Worm (Caenorhabditis elegans) whole organism, L4 larva: ENCODE data around the gene tmem-258.

Experiments
- D1046.2 ChIP-seq: fragments of 200-800 bp; sonication (Bioruptor generic); IDR thresholded peaks from 2 replicates; pipeline ENCODE4 v1.3.6; 2022; ENCODE audit warnings: missing genetic modification characterization, missing compliant biosample characterization
- F44E2.7 ChIP-seq: fragments of 200-800 bp; sonication (Bioruptor generic); IDR thresholded peaks from 2 replicates; pipeline ENCODE4 v2.1.2; 2022; ENCODE audit warnings: missing genetic modification characterization, missing compliant biosample characterization
- T26A8.4 ChIP-seq: fragments of 200-800 bp; sonication (Bioruptor generic); IDR thresholded peaks from 2 replicates; pipeline ENCODE4 v1.3.6; 2022; ENCODE audit warnings: missing genetic modification characterization, missing compliant biosample characterization
- Y105C5A.15 ChIP-seq: fragments of 200-800 bp; sonication (Bioruptor generic); IDR thresholded peaks from 2 replicates; pipeline ENCODE4 v1.3.6; 2022; ENCODE audit warnings: missing genetic modification characterization, missing compliant biosample characterization
- Y5F2A.4 ChIP-seq: fragments of 200-800 bp; sonication (Bioruptor generic); optimal IDR thresholded peaks from 2 replicates; lab custom pipeline; 2018; ENCODE audit warnings: mild to moderate bottlenecking, missing genetic modification characterization, missing compliant biosample characterization
- ZK337.2 ChIP-seq: fragments of 200-800 bp; sonication (Bioruptor generic); IDR thresholded peaks from 2 replicates; pipeline ENCODE4 v1.3.6; 2022; ENCODE audit warnings: missing genetic modification reagents, missing genetic modification characterization, missing compliant biosample characterization
- aha-1 ChIP-seq: fragments of 150-350 bp; peaks from one replicate; lab custom pipeline; 2014; ENCODE audit warnings: missing biosample characterization, missing genetic modification characterization
- aly-2 ChIP-seq: sonication (generic microtip); optimal IDR thresholded peaks from 2 replicates; lab custom pipeline; 2018; ENCODE audit warnings: missing biosample characterization, missing genetic modification characterization
- arid-1 ChIP-seq: fragments of 200-800 bp; sonication (Bioruptor generic); conservative IDR thresholded peaks from 2 replicates; pipeline ENCODE4 v1.3.6; 2022; ENCODE audit warnings: missing genetic modification reagents, missing genetic modification characterization, missing compliant biosample characterization
- attf-4 ChIP-seq: sonication (generic microtip); optimal IDR thresholded peaks from 3 replicates; lab custom pipeline; 2017; ENCODE audit warnings: missing biosample characterization, missing genetic modification characterization
- ceh-32 ChIP-seq: sonication (generic microtip); optimal IDR thresholded peaks from 2 replicates; lab custom pipeline; 2016; ENCODE audit warnings: mild to moderate bottlenecking, missing genetic modification characterization, missing compliant biosample characterization; ENCODE audit not compliant: poor library complexity
- cey-2 ChIP-seq: sonication (generic microtip); optimal IDR thresholded peaks from 3 replicates; lab custom pipeline; 2017; ENCODE audit warnings: missing genetic modification characterization, mild to moderate bottlenecking, missing compliant biosample characterization, antibody characterized with exemption, borderline replicate concordance; ENCODE audit not compliant: insufficient read depth
- daf-16 ChIP-seq, 3 experiments: sonication (generic microtip); optimal IDR thresholded peaks; 2 replicates each; lab custom pipeline; 2016 to 2017; ENCODE audit warnings: missing genetic modification characterization in 3 of 3, missing genetic modification reagents in 3 of 3, mild to moderate bottlenecking in 2 of 3, missing compliant biosample characterization in 2 of 3, missing biosample characterization in 1 of 3, moderate library complexity in 1 of 3
- daf-8 ChIP-seq: fragments of 200-800 bp; sonication (Bioruptor generic); IDR thresholded peaks from 2 replicates; pipeline ENCODE4 v1.3.6; 2022; ENCODE audit warnings: missing genetic modification characterization, missing compliant biosample characterization
- dmd-6 ChIP-seq: fragments of 200-800 bp; sonication (Bioruptor generic); IDR thresholded peaks from 2 replicates; pipeline ENCODE4 v1.3.6; 2022; ENCODE audit warnings: missing genetic modification reagents, missing genetic modification characterization, missing compliant biosample characterization
- dpl-1 ChIP-seq: fragments of 150-350 bp; optimal IDR thresholded peaks from 2 replicates; lab custom pipeline; 2014; ENCODE audit warnings: missing biosample characterization, missing genetic modification reagents, missing genetic modification characterization
- dve-1 ChIP-seq: sonication (generic microtip); optimal IDR thresholded peaks from 2 replicates; lab custom pipeline; 2017; ENCODE audit warnings: antibody characterized with exemption, mild to moderate bottlenecking, missing genetic modification characterization, missing compliant biosample characterization; ENCODE audit not compliant: insufficient read depth
- hif-1 ChIP-seq, 2 experiments: sonication (generic microtip); optimal IDR thresholded peaks; 2 replicates each; lab custom pipeline; 2016 to 2017; ENCODE audit warnings: missing compliant biosample characterization in 2 of 2, missing genetic modification characterization in 2 of 2, missing genetic modification reagents in 2 of 2, missing genotype in 2 of 2, mild to moderate bottlenecking in 1 of 2
- hlh-11 ChIP-seq: fragments of 200-800 bp; sonication (Bioruptor generic); optimal IDR thresholded peaks from 2 replicates; lab custom pipeline; 2018; ENCODE audit warnings: mild to moderate bottlenecking, missing genetic modification characterization, missing compliant biosample characterization
- hlh-30 ChIP-seq: sonication (generic microtip); optimal IDR thresholded peaks from 2 replicates; lab custom pipeline; 2017; ENCODE audit warnings: antibody characterized with exemption, mild to moderate bottlenecking, missing genetic modification characterization, missing compliant biosample characterization; ENCODE audit not compliant: insufficient read depth
- lin-1 ChIP-seq: fragments of 200-800 bp; sonication (Bioruptor generic); IDR thresholded peaks from 2 replicates; pipeline ENCODE4 v1.3.6; 2022; ENCODE audit warnings: missing genetic modification reagents, missing genetic modification characterization, missing compliant biosample characterization
- lin-13 ChIP-seq: fragments of 150-350 bp; optimal IDR thresholded peaks from 2 replicates; lab custom pipeline; 2014; ENCODE audit warnings: missing biosample characterization, missing genetic modification reagents, missing genetic modification characterization
- lin-15B ChIP-seq: fragments of 150-350 bp; sonication (generic microtip); optimal IDR thresholded peaks from 3 replicates; lab custom pipeline; 2014; ENCODE audit warnings: missing biosample characterization, missing genetic modification characterization
- lir-3 ChIP-seq: sonication (generic microtip); optimal IDR thresholded peaks from 2 replicates; lab custom pipeline; 2016; ENCODE audit warnings: mild to moderate bottlenecking, missing genetic modification characterization, missing compliant biosample characterization
- mep-1 ChIP-seq: fragments of 150-350 bp; sonication (generic microtip); optimal IDR thresholded peaks from 3 replicates; lab custom pipeline; 2014; ENCODE audit warnings: missing biosample characterization, missing genetic modification characterization
- mes-2 ChIP-seq: sonication (generic microtip); optimal IDR thresholded peaks from 2 replicates; lab custom pipeline; 2016; ENCODE audit warnings: missing genotype, mild to moderate bottlenecking, missing genetic modification characterization, missing compliant biosample characterization; ENCODE audit not compliant: poor library complexity, severe bottlenecking
- mxl-3 ChIP-seq: fragments of 200-800 bp; sonication (Bioruptor generic); optimal IDR thresholded peaks from 2 replicates; lab custom pipeline; 2018; ENCODE audit warnings: mild to moderate bottlenecking, missing genetic modification characterization, missing compliant biosample characterization
- nhr-10 ChIP-seq: fragments of 150-350 bp; optimal IDR thresholded peaks from 2 replicates; lab custom pipeline; 2014; ENCODE audit warnings: missing biosample characterization, missing genetic modification characterization
- nhr-102 ChIP-seq: sonication (generic microtip); optimal IDR thresholded peaks from 2 replicates; lab custom pipeline; 2016; ENCODE audit warnings: mild to moderate bottlenecking, missing genetic modification characterization, moderate library complexity, missing compliant biosample characterization
- nhr-28 ChIP-seq: fragments of 150-350 bp; optimal IDR thresholded peaks from 2 replicates; lab custom pipeline; 2014; ENCODE audit warnings: missing biosample characterization, missing genetic modification characterization
- nhr-41 ChIP-seq: fragments of 200-800 bp; sonication (Bioruptor generic); IDR thresholded peaks from 2 replicates; pipeline ENCODE4 v1.3.6; 2022; ENCODE audit warnings: missing genetic modification reagents, missing genetic modification characterization, missing compliant biosample characterization
- nhr-6 ChIP-seq: fragments of 150-350 bp; optimal IDR thresholded peaks from 2 replicates; lab custom pipeline; 2014; ENCODE audit warnings: missing biosample characterization, missing genetic modification characterization
- nhr-77 ChIP-seq: fragments of 150-350 bp; optimal IDR thresholded peaks from 2 replicates; lab custom pipeline; 2014; ENCODE audit warnings: missing biosample characterization, missing genetic modification characterization
- pqm-1 ChIP-seq: sonication (generic microtip); optimal IDR thresholded peaks from 2 replicates; lab custom pipeline; 2017; ENCODE audit warnings: missing biosample characterization, missing genetic modification characterization
- rbr-2 ChIP-seq: sonication (generic microtip); optimal IDR thresholded peaks from 2 replicates; lab custom pipeline; 2016; ENCODE audit warnings: missing genotype, missing genetic modification characterization, missing compliant biosample characterization
- set-16 ChIP-seq: fragments of 200-800 bp; sonication (Bioruptor generic); IDR thresholded peaks from 2 replicates; pipeline ENCODE4 v1.3.6; 2022; ENCODE audit warnings: missing genetic modification reagents, missing genetic modification characterization, missing compliant biosample characterization
- snpc-1.2 ChIP-seq: fragments of 200-800 bp; sonication (Bioruptor generic); IDR thresholded peaks from 2 replicates; pipeline ENCODE4 v1.3.6; 2022; ENCODE audit warnings: missing genetic modification reagents, missing genetic modification characterization, missing compliant biosample characterization
- snpc-4 ChIP-seq: fragments of 150-350 bp; optimal IDR thresholded peaks from 2 replicates; lab custom pipeline; 2014; ENCODE audit warnings: missing biosample characterization, missing genetic modification characterization
- spr-1 ChIP-seq: sonication (generic microtip); optimal IDR thresholded peaks from 2 replicates; lab custom pipeline; 2016; ENCODE audit warnings: mild to moderate bottlenecking, missing genetic modification characterization, missing compliant biosample characterization
- spr-3 ChIP-seq: fragments of 200-800 bp; sonication (Bioruptor generic); optimal IDR thresholded peaks from 2 replicates; lab custom pipeline; 2018; ENCODE audit warnings: mild to moderate bottlenecking, missing genetic modification characterization, missing compliant biosample characterization
- tra-1 ChIP-seq: fragments of 200-800 bp; sonication (Bioruptor generic); IDR thresholded peaks from 2 replicates; pipeline ENCODE4 v1.3.6; 2022; ENCODE audit warnings: missing genetic modification reagents, missing genetic modification characterization, missing compliant biosample characterization
- unc-130 ChIP-seq: sonication (generic microtip); optimal IDR thresholded peaks from 2 replicates; lab custom pipeline; 2016; ENCODE audit warnings: missing genetic modification reagents, missing genetic modification characterization, missing compliant biosample characterization
- unc-62 ChIP-seq, 3 experiments: fragments of 150-350 bp in 1 of 3; sonication (generic microtip); optimal IDR thresholded peaks in 2 of 3; peaks in 1 of 3; 1 replicate in 1 of 3; 2 replicates in 2 of 3; lab custom pipeline; 2014 to 2017; ENCODE audit warnings: missing biosample characterization in 3 of 3, missing genetic modification characterization in 3 of 3, missing genetic modification reagents in 3 of 3, missing genotype in 1 of 3
- zfp-2 ChIP-seq: sonication (generic microtip); optimal IDR thresholded peaks from 2 replicates; lab custom pipeline; 2016; ENCODE audit warnings: mild to moderate bottlenecking, missing genetic modification characterization, missing compliant biosample characterization
- zfp-3 ChIP-seq: fragments of 200-800 bp; sonication (Bioruptor generic); conservative IDR thresholded peaks from 2 replicates; pipeline ENCODE4 v1.3.6; 2022; ENCODE audit warnings: missing genetic modification reagents, missing genetic modification characterization, missing compliant biosample characterization
- zip-2 ChIP-seq: fragments of 150-350 bp; optimal IDR thresholded peaks from 2 replicates; lab custom pipeline; 2014; ENCODE audit warnings: missing biosample characterization, missing genetic modification characterization
- ztf-11 ChIP-seq: fragments of 150-350 bp; optimal IDR thresholded peaks from 2 replicates; lab custom pipeline; 2014; ENCODE audit warnings: missing biosample characterization, missing genetic modification characterization

Gene tmem-258

DNA sequence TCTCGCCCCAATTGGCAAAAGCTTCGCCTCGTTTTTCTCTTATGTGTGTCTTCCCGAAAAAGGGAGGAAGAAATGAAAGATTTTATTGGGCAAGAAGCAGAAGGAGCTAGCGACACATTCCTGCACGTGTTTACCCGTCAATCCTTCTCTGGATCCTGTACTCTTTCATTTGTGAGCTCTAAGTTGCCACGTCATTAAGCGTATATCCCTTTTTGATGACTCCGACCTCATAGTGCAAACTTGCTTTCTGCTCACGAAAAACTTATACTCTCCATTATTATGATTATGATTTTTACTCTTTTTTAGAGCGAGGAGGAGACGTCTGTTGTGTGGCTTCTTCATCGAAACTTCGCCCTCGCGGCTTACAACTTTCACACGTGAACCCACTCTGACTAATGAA is 9.3 kb downstream of the tmem-258 start, which contains the start of gene F27B10.1:
TSS of gene F27B10.1 (plus strand) at position 301 of the 400 bp plus-strand sequence.
- TF ChIP-seq lir-3 (tag; lab: Kevin White, UChicago) = no peak
- no peak for TF ChIP-seq lin-13 (GFP tag; lab: Kevin White, UChicago)
- TF ChIP-seq mep-1 (tag; lab: Kevin White, UChicago) = no peak
- no peak for TF ChIP-seq nhr-102 (tag; lab: Kevin White, UChicago)
- TF ChIP-seq nhr-6 = no peak
- TF ChIP-seq mxl-3 = no peak
- TF ChIP-seq D1046.2 (GFP tag; lab: Robert Waterston, UW) = no peak
- no peak for TF ChIP-seq spr-3
- TF ChIP-seq aly-2 (tag; lab: Kevin White, UChicago) = no peak
- TF ChIP-seq arid-1 (GFP tag; lab: Robert Waterston, UW) = no peak
- no peak for TF ChIP-seq snpc-1.2
- TF ChIP-seq ceh-32 (tag; lab: Kevin White, UChicago) = no peak

ce11 chrV:7075646-7076045 is 12.7 kb downstream of the tmem-258 start, which contains the start of gene npa-1:
Gene npa-1, plus strand, starts transcription at chrV:7075787.
- TF ChIP-seq mxl-3 (peak; percentile 19), Y105C5A.15 (GFP tag; lab: Robert Waterston, UW) (no peak), nhr-28 (tag; lab: Kevin White, UChicago) (peak; percentile 75), ztf-11 (tag; lab: Kevin White, UChicago) (no peak), dve-1 (tag; lab: Kevin White, UChicago) (peak; percentile 26), F44E2.7 (GFP tag; lab: Robert Waterston, UW) (no peak), nhr-77 (tag; lab: Kevin White, UChicago) (peak; percentile 13), cey-2 (tag; lab: Kevin White, UChicago) (no peak), lin-15B (no peak), zfp-2 (tag; lab: Kevin White, UChicago) (no peak), Y5F2A.4 (GFP tag; lab: Kevin White, UChicago) (no peak), attf-4 (tag; lab: Kevin White, UChicago) (no peak), dmd-6 (GFP tag; lab: Robert Waterston, UW) (peak; percentile 43), zip-2 (no peak), dpl-1 (GFP tag; lab: Kevin White, UChicago) (no peak), snpc-4 (tag; lab: Kevin White, UChicago) (no peak), hlh-11 (tag; lab: Kevin White, UChicago) (peak; percentile 61), nhr-41 (no peak), T26A8.4 (no peak), unc-130 (GFP tag; lab: Kevin White, UChicago) (no peak), set-16 (GFP tag; lab: Robert Waterston, UW) (no peak), pqm-1 (tag; lab: Kevin White, UChicago) (peak; percentile 60), daf-16 (GFP tag; optimal IDR thresholded peaks at IDR 0.05; lab: Kevin White, UChicago) (no peak), daf-16 (tag; optimal IDR thresholded peaks at IDR 0.05; lab: Kevin White, UChicago) (peak; percentile 51), lin-1 (0 out of 2 replicates have a peak, but pooled peaks have one; percentile 18), zfp-3 (no peak), nhr-102 (tag; lab: Kevin White, UChicago) (peak; percentile 5), mes-2 (tag; lab: Kevin White, UChicago) (peak; percentile 18)

ce11 chrV:7076161-7076560 is 13.2 kb downstream of the tmem-258 start:
- TF ChIP-seq Y5F2A.4 (GFP tag; lab: Kevin White, UChicago) (no peak), nhr-10 (tag; lab: Kevin White, UChicago) (no peak), nhr-6 (no peak), unc-62 (GFP tag; optimal IDR thresholded peaks at IDR 0.05 in 1 of 2; lab: Kevin White, UChicago) (peak in 1 of 2 experiments; percentile 26), unc-62 (tag; optimal IDR thresholded peaks at IDR 0.05; lab: Kevin White, UChicago) (no peak), spr-1 (tag; lab: Kevin White, UChicago) (no peak), daf-8 (GFP tag; lab: Robert Waterston, UW) (no peak), aha-1 (tag; lab: Kevin White, UChicago) (peak; percentile 91), dve-1 (tag; lab: Kevin White, UChicago) (peak; percentile 60), rbr-2 (tag; lab: Kevin White, UChicago) (no peak), nhr-77 (tag; lab: Kevin White, UChicago) (peak; percentile 33), hif-1 (tag; optimal IDR thresholded peaks at IDR 0.05; lab: Kevin White, UChicago) (peak in 1 of 2 experiments; percentile 25), ZK337.2 (GFP tag; lab: Robert Waterston, UW) (no peak), hlh-11 (tag; lab: Kevin White, UChicago) (peak; percentile 20), tra-1 (GFP tag; lab: Robert Waterston, UW) (peak; percentile 22; the same call in 1 of the 2 replicates), nhr-28 (tag; lab: Kevin White, UChicago) (peak; percentile 98), hlh-30 (tag; lab: Kevin White, UChicago) (peak; percentile 34), daf-16 (GFP tag; optimal IDR thresholded peaks at IDR 0.05; lab: Kevin White, UChicago) (no peak), daf-16 (tag; optimal IDR thresholded peaks at IDR 0.05; lab: Kevin White, UChicago) (peak; percentile 87)
